Worm (Caenorhabditis elegans) whole organism, L3 larva: ENCODE results near the gene nck-1.
A peak's percentile ranks its signal among the peaks of the same experiment; 100 is the strongest.

Experiments
- ama-1 ChIP-seq: fragments of 150-350 bp; optimal IDR thresholded peaks from 2 replicates; lab custom pipeline; 2018
- elt-2 ChIP-seq: sonication (generic microtip); optimal IDR thresholded peaks from 2 replicates; lab custom pipeline; 2016; ENCODE audit warnings: missing genetic modification reagents, mild to moderate bottlenecking, missing genetic modification characterization, missing compliant biosample characterization
- elt-3 ChIP-seq, 3 experiments: fragments of 150-350 bp in 1 of 3; sonication (generic microtip) in 2 of 3; optimal IDR thresholded peaks; 2 replicates in 2 of 3; 4 replicates in 1 of 3; lab custom pipeline; 2014 to 2017; ENCODE audit warnings: missing biosample characterization in 3 of 3, missing genetic modification characterization in 3 of 3
- fkh-2 ChIP-seq: fragments of 150-350 bp; optimal IDR thresholded peaks from 2 replicates; lab custom pipeline; 2014; ENCODE audit warnings: missing biosample characterization, missing genetic modification reagents, missing genetic modification characterization
- fos-1 ChIP-seq: fragments of 150-350 bp; optimal IDR thresholded peaks from 2 replicates; lab custom pipeline; 2014; ENCODE audit warnings: missing biosample characterization, missing genetic modification characterization
- mdl-1 ChIP-seq: fragments of 150-350 bp; optimal IDR thresholded peaks from 2 replicates; lab custom pipeline; 2014; ENCODE audit warnings: missing biosample characterization, missing genetic modification characterization
- mml-1 ChIP-seq: fragments of 150-350 bp; sonication (generic microtip); optimal IDR thresholded peaks from 3 replicates; lab custom pipeline; 2014; ENCODE audit warnings: missing biosample characterization, missing genetic modification characterization
- nhr-23 ChIP-seq: fragments of 150-350 bp; optimal IDR thresholded peaks from 2 replicates; lab custom pipeline; 2014; ENCODE audit warnings: missing biosample characterization, missing genetic modification reagents, missing genetic modification characterization
- nhr-237 ChIP-seq: fragments of 150-350 bp; optimal IDR thresholded peaks from 2 replicates; lab custom pipeline; 2014; ENCODE audit warnings: missing biosample characterization, missing genetic modification characterization
- snpc-4 ChIP-seq: fragments of 150-350 bp; optimal IDR thresholded peaks from 2 replicates; lab custom pipeline; 2014; ENCODE audit warnings: missing biosample characterization, missing genetic modification characterization
- ztf-11 ChIP-seq: fragments of 150-350 bp; optimal IDR thresholded peaks from 2 replicates; lab custom pipeline; 2014; ENCODE audit warnings: missing biosample characterization, missing genetic modification characterization

ce11 chrX:4190537-4191144, 37.4 kb upstream of the nck-1 start, which contains the start of gene vha-12:
- TF ChIP-seq snpc-4 (tag; lab: Kevin White, UChicago) = peak; percentile 74
- peak; percentile 88 for TF ChIP-seq elt-2 (tag; lab: Kevin White, UChicago)
- no peak for TF ChIP-seq ztf-11 (tag; lab: Kevin White, UChicago)
- TF ChIP-seq fkh-2 = no peak
- peak in 1 of 3 experiments; percentile 74 for TF ChIP-seq elt-3 (tag; optimal IDR thresholded peaks at IDR 0.05; lab: Kevin White, UChicago)
- no peak for TF ChIP-seq nhr-237
- TF ChIP-seq mml-1 (tag; lab: Kevin White, UChicago) = no peak
- no peak for TF ChIP-seq fos-1 (tag; lab: Kevin White, UChicago)
- TF ChIP-seq nhr-23 (tag; lab: Kevin White, UChicago) = peak; percentile 98
- TF ChIP-seq mdl-1 = peak; percentile 19
- TF ChIP-seq ama-1 (lab: Kevin White, UChicago) = no peak
